Fruit fly (Drosophila melanogaster) whole organism, embryonic: Measurements from ENCODE around the gene aop.

Experiments used
- ATbp ChIP-seq: fragments of 200-800 bp; sonication (Bioruptor generic); optimal IDR thresholded peaks from 2 replicates; lab custom pipeline; 2017; ENCODE audit warnings: missing biosample characterization, mild to moderate bottlenecking, missing genetic modification characterization, missing genetic modification reagents
- Bdp1 ChIP-seq: fragments of 200-800 bp; sonication (Bioruptor generic); optimal IDR thresholded peaks from 3 replicates; lab custom pipeline; 2016; ENCODE audit warnings: missing biosample characterization, missing genetic modification characterization
- CG11247 ChIP-seq: fragments of 200-800 bp; sonication (Bioruptor generic); IDR thresholded peaks from 2 replicates; pipeline ENCODE4 v1.3.6; 2022; ENCODE audit warnings: missing biosample characterization, missing genetic modification characterization
- CG12659 ChIP-seq: fragments of 200-800 bp; sonication (Bioruptor generic); optimal IDR thresholded peaks from 3 replicates; lab custom pipeline; 2017; ENCODE audit warnings: mild to moderate bottlenecking, missing biosample characterization, missing genetic modification reagents, missing genetic modification characterization
- CG15514 ChIP-seq: fragments of 200-800 bp; sonication (Bioruptor generic); optimal IDR thresholded peaks from 3 replicates; lab custom pipeline; 2017; ENCODE audit warnings: missing biosample characterization, missing genetic modification characterization, mild to moderate bottlenecking, moderate library complexity, missing genetic modification reagents
- CG16779 ChIP-seq: fragments of 200-800 bp; sonication (Bioruptor generic); IDR thresholded peaks from 2 replicates; pipeline ENCODE4 v1.3.6; 2022; ENCODE audit warnings: missing biosample characterization, missing genetic modification characterization
- CG16863 ChIP-seq: fragments of 200-800 bp; sonication (Bioruptor generic); optimal IDR thresholded peaks from 3 replicates; lab custom pipeline; 2016; ENCODE audit warnings: missing biosample characterization, missing genetic modification characterization
- CG17385 ChIP-seq: fragments of 200-800 bp; sonication (Bioruptor generic); optimal IDR thresholded peaks from 3 replicates; lab custom pipeline; 2018; ENCODE audit warnings: missing biosample characterization, mild to moderate bottlenecking, missing genetic modification characterization
- CG2120 ChIP-seq: fragments of 200-800 bp; sonication (Bioruptor generic); optimal IDR thresholded peaks from 3 replicates; lab custom pipeline; 2016; ENCODE audit warnings: missing biosample characterization, missing genetic modification characterization
- CG3065 ChIP-seq: fragments of 200-800 bp; sonication (Bioruptor generic); optimal IDR thresholded peaks from 2 replicates; lab custom pipeline; 2016; ENCODE audit warnings: missing biosample characterization, missing genetic modification characterization
- CG31224 ChIP-seq: fragments of 200-800 bp; sonication (Bioruptor generic); IDR thresholded peaks from 2 replicates; pipeline ENCODE4 v1.3.6; 2022; ENCODE audit warnings: missing biosample characterization, missing genetic modification characterization
- CG4707 ChIP-seq: fragments of 200-800 bp; sonication (Bioruptor generic); optimal IDR thresholded peaks from 2 replicates; lab custom pipeline; 2018; ENCODE audit warnings: missing biosample characterization, mild to moderate bottlenecking, missing genetic modification characterization, moderate library complexity
- CG4820 ChIP-seq: fragments of 200-800 bp; sonication (Bioruptor generic); optimal IDR thresholded peaks from 3 replicates; lab custom pipeline; 2016; ENCODE audit warnings: missing biosample characterization, missing genetic modification characterization
- CG7745 ChIP-seq: fragments of 200-800 bp; sonication (Bioruptor generic); optimal IDR thresholded peaks from 2 replicates; lab custom pipeline; 2018; ENCODE audit warnings: missing biosample characterization, mild to moderate bottlenecking, missing genetic modification characterization, moderate library complexity
- CG7928 ChIP-seq: fragments of 200-800 bp; sonication (Bioruptor generic); optimal IDR thresholded peaks from 2 replicates; lab custom pipeline; 2017; ENCODE audit warnings: missing biosample characterization, mild to moderate bottlenecking, missing genetic modification characterization
- CG9932 ChIP-seq: fragments of 200-800 bp; sonication (Bioruptor generic); IDR thresholded peaks from 2 replicates; pipeline ENCODE4 v1.3.6; 2022; ENCODE audit warnings: missing biosample characterization, missing genetic modification characterization
- Dfd ChIP-seq, 2 experiments: fragments of >200 bp; optimal IDR thresholded peaks; 2 replicates each; lab custom pipeline; 2017; ENCODE audit warnings: missing biosample characterization in 2 of 2, missing genetic modification characterization in 2 of 2
- ERR ChIP-seq: fragments of 200-800 bp; sonication (Bioruptor generic); optimal IDR thresholded peaks from 2 replicates; lab custom pipeline; 2016; ENCODE audit warnings: missing biosample characterization, missing genetic modification characterization
- HmgD ChIP-seq: fragments of 200-800 bp; sonication (Bioruptor generic); optimal IDR thresholded peaks from 3 replicates; lab custom pipeline; 2016; ENCODE audit warnings: missing biosample characterization, missing genetic modification characterization
- Hr3 ChIP-seq: fragments of 200-800 bp; sonication (Bioruptor generic); optimal IDR thresholded peaks from 3 replicates; lab custom pipeline; 2016; ENCODE audit warnings: missing biosample characterization, missing genetic modification characterization
- Hr51 ChIP-seq, 2 experiments: fragments of 200-800 bp; sonication (Bioruptor generic); optimal IDR thresholded peaks; 2 replicates in 1 of 2; 3 replicates in 1 of 2; lab custom pipeline; 2016 to 2018; ENCODE audit warnings: missing biosample characterization in 2 of 2, missing genetic modification characterization in 2 of 2, mild to moderate bottlenecking in 1 of 2, moderate library complexity in 1 of 2
- Lim3 ChIP-seq: fragments of 200-800 bp; sonication (Bioruptor generic); IDR thresholded peaks from 2 replicates; pipeline ENCODE4 v1.3.6; 2022; ENCODE audit warnings: missing biosample characterization, missing genetic modification characterization
- Myb ChIP-seq: fragments of 200-800 bp; sonication (Bioruptor generic); optimal IDR thresholded peaks from 2 replicates; lab custom pipeline; 2016; ENCODE audit warnings: missing biosample characterization, missing genetic modification characterization
- NfI ChIP-seq: fragments of 200-800 bp; sonication (Bioruptor generic); optimal IDR thresholded peaks from 3 replicates; lab custom pipeline; 2018; ENCODE audit warnings: missing biosample characterization, mild to moderate bottlenecking, missing genetic modification characterization, moderate library complexity
- Oaz ChIP-seq: fragments of 200-800 bp; sonication (Bioruptor generic); IDR thresholded peaks from 2 replicates; pipeline ENCODE4 v1.3.6; 2022; ENCODE audit warnings: missing biosample characterization, missing genetic modification characterization
- Ptx1 ChIP-seq: fragments of 200-800 bp; sonication (Bioruptor generic); IDR thresholded peaks from 2 replicates; pipeline ENCODE4 v1.3.6; 2022; ENCODE audit warnings: missing biosample characterization, missing genetic modification characterization
- Ravus ChIP-seq: fragments of 200-800 bp; sonication (Bioruptor generic); IDR thresholded peaks from 2 replicates; pipeline ENCODE4 v1.3.6; 2022; ENCODE audit warnings: missing biosample characterization, missing genetic modification characterization
- Side ChIP-seq: fragments of 200-800 bp; sonication (Bioruptor generic); optimal IDR thresholded peaks from 2 replicates; lab custom pipeline; 2016; ENCODE audit warnings: missing biosample characterization, missing genetic modification characterization
- Sry-β ChIP-seq: fragments of 200-800 bp; sonication (Bioruptor generic); optimal IDR thresholded peaks from 2 replicates; lab custom pipeline; 2018; ENCODE audit warnings: missing biosample characterization, mild to moderate bottlenecking, missing genetic modification characterization, moderate library complexity
- Vsx1 ChIP-seq: fragments of 200-800 bp; sonication (Bioruptor generic); optimal IDR thresholded peaks from 2 replicates; lab custom pipeline; 2017; ENCODE audit warnings: missing biosample characterization, mild to moderate bottlenecking, missing genetic modification characterization, missing genetic modification reagents
- ato ChIP-seq: fragments of 200-800 bp; sonication (Bioruptor generic); IDR thresholded peaks from 2 replicates; pipeline ENCODE4 v1.3.6; 2022; ENCODE audit warnings: missing biosample characterization, missing genetic modification characterization; ENCODE audit not compliant: partially characterized antibody
- cwo ChIP-seq: fragments of 200-800 bp; sonication (Bioruptor generic); optimal IDR thresholded peaks from 3 replicates; lab custom pipeline; 2017; ENCODE audit warnings: missing biosample characterization, missing genetic modification characterization, mild to moderate bottlenecking, moderate library complexity, missing genetic modification reagents
- dmrt99B ChIP-seq: fragments of 200-800 bp; sonication (Bioruptor generic); optimal IDR thresholded peaks from 2 replicates; lab custom pipeline; 2018; ENCODE audit warnings: missing biosample characterization, mild to moderate bottlenecking, missing genetic modification characterization, moderate library complexity
- fd3F ChIP-seq: fragments of 200-800 bp; sonication (Bioruptor generic); optimal IDR thresholded peaks from 2 replicates; lab custom pipeline; 2018; ENCODE audit warnings: missing biosample characterization, mild to moderate bottlenecking, missing genetic modification characterization, moderate library complexity
- fd64A ChIP-seq: fragments of 200-800 bp; sonication (Bioruptor generic); optimal IDR thresholded peaks from 3 replicates; lab custom pipeline; 2018; ENCODE audit warnings: missing biosample characterization, mild to moderate bottlenecking, missing genetic modification characterization
- hkb ChIP-seq, 2 experiments: fragments of 200-800 bp in 1 of 2; fragments of >200 bp in 1 of 2; sonication (Bioruptor generic) in 1 of 2; IDR thresholded peaks in 1 of 2; optimal IDR thresholded peaks in 1 of 2; 2 replicates each; pipeline versions ENCODE4 v1.3.6 to Lab custom; 2017 to 2022; ENCODE audit warnings: missing biosample characterization in 1 of 2, missing genetic modification characterization in 1 of 2
- jumu ChIP-seq: fragments of 200-800 bp; sonication (Bioruptor generic); optimal IDR thresholded peaks from 3 replicates; lab custom pipeline; 2016; ENCODE audit warnings: missing biosample characterization, missing genetic modification characterization
- lola ChIP-seq, 3 experiments: fragments of >200 bp in 2 of 3; fragments of 200-800 bp in 1 of 3; sonication (Bioruptor generic) in 1 of 3; optimal IDR thresholded peaks; 2 replicates each; lab custom pipeline; 2017 to 2019; ENCODE audit warnings: missing biosample characterization in 3 of 3, missing genetic modification characterization in 3 of 3, mild to moderate bottlenecking in 1 of 3, moderate library complexity in 1 of 3
- pan ChIP-seq, 4 experiments: fragments of >200 bp in 3 of 4; fragments of 200-800 bp in 1 of 4; sonication (Bioruptor generic) in 1 of 4; optimal IDR thresholded peaks in 3 of 4; IDR thresholded peaks in 1 of 4; 2 replicates each; pipeline versions ENCODE4 v1.3.6 to Lab custom; 2017 to 2022; ENCODE audit warnings: missing biosample characterization in 2 of 4, missing genetic modification characterization in 2 of 4, mixed read lengths in 1 of 4
- psq ChIP-seq: fragments of 200-800 bp; sonication (Bioruptor generic); optimal IDR thresholded peaks from 2 replicates; lab custom pipeline; 2017; ENCODE audit warnings: missing biosample characterization, missing genetic modification characterization
- run ChIP-seq: fragments of 200-800 bp; sonication (Bioruptor generic); optimal IDR thresholded peaks from 3 replicates; lab custom pipeline; 2018; ENCODE audit warnings: missing biosample characterization, mild to moderate bottlenecking, missing genetic modification characterization
- seq ChIP-seq: fragments of 200-800 bp; sonication (Bioruptor generic); IDR thresholded peaks from 2 replicates; pipeline ENCODE4 v1.3.6; 2022; ENCODE audit warnings: missing biosample characterization, missing genetic modification characterization
- slp2 ChIP-seq: fragments of 200-800 bp; sonication (Bioruptor generic); optimal IDR thresholded peaks from 2 replicates; lab custom pipeline; 2016; ENCODE audit warnings: missing biosample characterization, missing genetic modification characterization
- sqz ChIP-seq: fragments of 200-800 bp; sonication (Bioruptor generic); optimal IDR thresholded peaks from 3 replicates; lab custom pipeline; 2018; ENCODE audit warnings: missing biosample characterization, mild to moderate bottlenecking, missing genetic modification characterization
- tap ChIP-seq: fragments of 200-800 bp; optimal IDR thresholded peaks from 3 replicates; lab custom pipeline; 2019; ENCODE audit warnings: missing biosample characterization, mild to moderate bottlenecking, missing genetic modification characterization, moderate library complexity
- tgo ChIP-seq: fragments of 200-800 bp; sonication (Bioruptor generic); IDR thresholded peaks from 3 replicates; pipeline ENCODE4 v1.3.6; 2022; ENCODE audit warnings: missing biosample characterization, missing genetic modification characterization
- twi ChIP-seq: fragments of 200-800 bp; optimal IDR thresholded peaks from 2 replicates; lab custom pipeline; 2019; ENCODE audit warnings: missing biosample characterization, mild to moderate bottlenecking, missing genetic modification characterization, moderate library complexity
- vvl ChIP-seq: fragments of 200-800 bp; sonication (Bioruptor generic); IDR thresholded peaks from 2 replicates; pipeline ENCODE4 v1.3.6; 2022; ENCODE audit warnings: missing biosample characterization, missing genetic modification characterization
- wdn ChIP-seq: fragments of 200-800 bp; sonication (Bioruptor generic); IDR thresholded peaks from 2 replicates; pipeline ENCODE4 v1.3.6; 2022; ENCODE audit warnings: missing biosample characterization, missing genetic modification characterization
- zfh2 ChIP-seq: fragments of 200-800 bp; sonication (Bioruptor generic); optimal IDR thresholded peaks from 2 replicates; lab custom pipeline; 2016; ENCODE audit warnings: missing biosample characterization, missing genetic modification characterization

aop gene

dm6 chr2L:2133009-2133408, 45.5 kb downstream of the aop start (continued):
- TF ChIP-seq sqz (GFP tag; lab: Kevin White, UChicago) (no peak), cwo (peak; percentile 69), slp2 (GFP tag; lab: Kevin White, UChicago) (no peak), twi (tag; lab: Kevin White, UChicago) (no peak), CG7745 (no peak), Hr51 (GFP tag; optimal IDR thresholded peaks at IDR 0.05; lab: Kevin White, UChicago) (no peak), Bdp1 (no peak), CG4707 (GFP tag; lab: Kevin White, UChicago) (no peak), CG12659 (no peak), Oaz (GFP tag; lab: Robert Waterston, UW) (no peak), zfh2 (GFP tag; lab: Kevin White, UChicago) (peak; percentile 49), CG9932 (GFP tag; lab: Robert Waterston, UW) (peak; percentile 23; the same call in 1 of the 2 replicates), Myb (GFP tag; lab: Kevin White, UChicago) (no peak), Ptx1 (GFP tag; lab: Robert Waterston, UW) (0 out of 2 replicates have a peak, but pooled peaks have one; percentile 20), wdn (GFP tag; lab: Robert Waterston, UW) (no peak), CG7928 (GFP tag; lab: Kevin White, UChicago) (no peak), ATbp (GFP tag; lab: Kevin White, UChicago) (no peak), lola (GFP tag; optimal IDR thresholded peaks at IDR 0.05; lab: Kevin White, UChicago) (no peak), tgo (GFP tag; lab: Robert Waterston, UW) (no peak), dmrt99B (tag; lab: Kevin White, UChicago) (no peak), psq (GFP tag; lab: Kevin White, UChicago) (no peak), CG11247 (GFP tag; lab: Robert Waterston, UW) (no peak), CG15514 (peak; percentile 15), NfI (no peak), CG16779 (no peak), CG17385 (GFP tag; lab: Kevin White, UChicago) (no peak), pan (optimal IDR thresholded peaks at IDR 0.05; lab: Kevin White, UChicago) (no peak), pan (GFP tag; optimal IDR thresholded peaks at IDR 0.05 in 1 of 2, IDR thresholded peaks at IDR 0.05 in 1 of 2) (peak in 1 of 2 experiments; percentile 22), CG2120 (GFP tag; lab: Kevin White, UChicago) (peak; percentile 64), seq (GFP tag; lab: Robert Waterston, UW) (no peak), Hr3 (GFP tag; lab: Kevin White, UChicago) (no peak), tap (tag; lab: Kevin White, UChicago) (no peak), Side (no peak), Ravus (no peak), CG4820 (peak; percentile 5), CG31224 (GFP tag; lab: Robert Waterston, UW) (no peak), Sry-β (GFP tag; lab: Kevin White, UChicago) (no peak), vvl (GFP tag; lab: Robert Waterston, UW) (0 out of 2 replicates have a peak, but pooled peaks have one; percentile 15), CG3065 (GFP tag; lab: Kevin White, UChicago) (no peak), hkb (optimal IDR thresholded peaks at IDR 0.05; lab: Kevin White, UChicago) (no peak), hkb (GFP tag; IDR thresholded peaks at IDR 0.05; lab: Robert Waterston, UW) (peak; percentile 32; the same call in 1 of the 2 replicates), HmgD (GFP tag; lab: Kevin White, UChicago) (no peak), run (tag; lab: Kevin White, UChicago) (peak; percentile 64), Vsx1 (no peak), fd64A (GFP tag; lab: Kevin White, UChicago) (no peak), ERR (GFP tag; lab: Kevin White, UChicago) (no peak), Lim3 (GFP tag; lab: Robert Waterston, UW) (no peak), CG16863 (no peak), fd3F (GFP tag; lab: Kevin White, UChicago) (peak; percentile 26), Dfd (GFP tag; optimal IDR thresholded peaks at IDR 0.05; lab: Kevin White, UChicago) (no peak), jumu (GFP tag; lab: Kevin White, UChicago) (no peak), ato (GFP tag; lab: Robert Waterston, UW) (no peak)
